Worm (Caenorhabditis elegans): ENCODE data around the gene sru-31.

The sru-31 gene

DNA sequence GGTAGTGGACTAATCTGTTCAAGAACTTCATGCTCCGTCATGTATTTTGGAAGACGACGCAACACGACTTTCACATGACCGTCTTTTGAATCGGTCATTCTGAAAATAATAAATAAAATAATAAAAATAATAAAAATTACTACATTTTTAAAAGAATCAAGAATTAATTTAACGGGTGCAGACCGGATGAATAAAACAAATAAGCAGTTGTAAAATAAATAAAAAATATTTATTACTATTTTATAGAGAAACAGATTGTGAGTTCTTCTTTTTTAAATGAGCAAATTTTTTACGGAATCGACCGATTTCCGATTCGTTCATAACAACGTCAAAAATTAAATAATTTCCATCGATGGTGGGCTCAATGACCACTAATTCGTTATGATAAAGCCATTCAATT is 38.8 kb upstream of the sru-31 start, which contains the start of gene smg-4:
Gene smg-4, minus strand, starts transcription at position 101 of the 400 bp plus-strand sequence.
- TF ChIP-seq skn-1 (tag; optimal IDR thresholded peaks at IDR 0.05) (no peak), snpc-4 (tag; optimal IDR thresholded peaks at IDR 0.05) (no peak)

DNA sequence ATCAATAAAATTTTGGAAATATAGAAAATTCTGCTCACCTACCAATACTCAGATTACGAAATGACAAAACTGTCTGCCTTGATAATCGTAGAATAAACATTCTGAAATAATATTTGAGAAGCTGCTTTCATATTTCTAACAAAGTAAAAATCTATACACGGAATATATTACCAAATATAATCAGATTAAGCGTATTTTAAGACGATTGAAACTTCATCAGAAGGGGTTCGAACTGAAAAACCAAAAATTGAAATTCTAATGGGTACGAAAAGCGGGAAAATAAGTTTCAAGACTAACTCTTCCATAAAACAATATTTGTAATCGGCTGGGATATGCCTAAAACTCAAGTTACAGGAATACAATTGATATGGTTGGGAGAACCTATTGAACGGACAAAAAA is 37.1 kb upstream of the sru-31 start, which contains the start of gene F46B6.4:
Gene F46B6.4, minus strand, starts transcription at position 101 of the 400 bp plus-strand sequence.
- TF ChIP-seq tbx-2 (tag; optimal IDR thresholded peaks at IDR 0.05), result no peak
- TF ChIP-seq sea-2 (GFP tag; optimal IDR thresholded peaks at IDR 0.05), result no peak
- no peak for TF ChIP-seq hmg-11 (tag; optimal IDR thresholded peaks at IDR 0.05)
- no peak for TF ChIP-seq mdl-1 (tag; optimal IDR thresholded peaks at IDR 0.05)
- TF ChIP-seq nhr-23 (tag; optimal IDR thresholded peaks at IDR 0.05), result no peak

DNA sequence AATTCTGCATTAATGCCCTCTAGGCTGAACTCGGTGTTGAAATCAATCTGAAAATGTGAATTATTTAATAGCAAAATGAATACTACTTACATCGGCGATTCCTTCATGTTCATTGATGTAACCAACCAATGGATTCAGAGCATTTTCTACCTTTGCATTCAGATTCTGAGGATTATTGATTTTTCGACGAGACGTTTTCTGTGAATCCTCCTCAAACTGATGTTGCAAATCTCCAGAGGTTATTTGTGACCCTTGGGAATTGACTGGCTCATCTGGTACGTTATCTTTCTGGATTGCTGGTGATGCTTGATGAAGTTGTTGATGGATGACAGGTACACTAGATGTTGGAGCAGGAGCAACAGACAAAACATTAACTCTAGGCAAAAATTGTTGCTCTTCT is 34.4 kb upstream of the sru-31 start:
- TF ChIP-seq fos-1 (tag; optimal IDR thresholded peaks at IDR 0.05), result no peak
- TF ChIP-seq ZK546.5 (tag; optimal IDR thresholded peaks at IDR 0.05), result no peak
- no peak for TF ChIP-seq tbx-2 (tag; optimal IDR thresholded peaks at IDR 0.05)
- no peak for TF ChIP-seq mml-1 (tag; optimal IDR thresholded peaks at IDR 0.05)
- no peak for TF ChIP-seq zag-1 (tag; optimal IDR thresholded peaks at IDR 0.05)
- no peak for TF ChIP-seq lin-15B (tag; optimal IDR thresholded peaks at IDR 0.05)

DNA sequence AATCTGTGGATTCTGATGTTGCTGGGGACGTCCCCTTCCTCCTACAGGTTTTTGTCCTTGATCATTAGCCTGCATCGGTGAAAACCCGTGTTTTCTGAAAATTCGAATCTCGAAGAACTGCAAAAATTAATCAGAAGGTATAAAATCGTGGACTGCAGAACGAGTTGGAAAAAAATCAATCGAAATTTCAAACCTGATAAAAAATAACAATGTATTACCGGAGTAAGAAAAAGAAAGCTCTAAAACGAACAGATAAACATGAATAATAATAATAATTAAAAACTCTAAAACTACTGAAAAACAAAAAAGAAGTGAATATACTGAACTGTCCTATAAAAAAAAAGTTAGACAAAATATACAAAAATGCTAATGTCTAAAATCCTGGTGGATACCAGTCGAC is 33.5 kb upstream of the sru-31 start, which contains the start of gene F46B6.5:
Gene F46B6.5, minus strand, starts transcription at position 101 of the 400 bp plus-strand sequence.
- no peak for TF ChIP-seq eor-1 (tag; optimal IDR thresholded peaks at IDR 0.05)
- no peak for TF ChIP-seq nfya-1 (tag; optimal IDR thresholded peaks at IDR 0.05; ENCODE audit: insufficient read depth)
- TF ChIP-seq egl-5 (tag; optimal IDR thresholded peaks at IDR 0.05), result no peak
- TF ChIP-seq tbx-2 (tag; optimal IDR thresholded peaks at IDR 0.05), result no peak
- TF ChIP-seq mml-1 (tag; optimal IDR thresholded peaks at IDR 0.05), result no peak
- no peak for TF ChIP-seq nhr-237 (tag; optimal IDR thresholded peaks at IDR 0.05)
- TF ChIP-seq R02D3.7 (tag; optimal IDR thresholded peaks at IDR 0.05), result no peak
- no peak for TF ChIP-seq elt-3 (tag; optimal IDR thresholded peaks at IDR 0.05)
- TF ChIP-seq nhr-12 (tag; optimal IDR thresholded peaks at IDR 0.05), result no peak
- no peak for TF ChIP-seq ceh-28 (tag; optimal IDR thresholded peaks at IDR 0.05)
- TF ChIP-seq fkh-10 (GFP tag; optimal IDR thresholded peaks at IDR 0.05), result no peak
- no peak for TF ChIP-seq daf-12 (tag; optimal IDR thresholded peaks at IDR 0.05)
- TF ChIP-seq nhr-76 (tag; optimal IDR thresholded peaks at IDR 0.05), result no peak

DNA sequence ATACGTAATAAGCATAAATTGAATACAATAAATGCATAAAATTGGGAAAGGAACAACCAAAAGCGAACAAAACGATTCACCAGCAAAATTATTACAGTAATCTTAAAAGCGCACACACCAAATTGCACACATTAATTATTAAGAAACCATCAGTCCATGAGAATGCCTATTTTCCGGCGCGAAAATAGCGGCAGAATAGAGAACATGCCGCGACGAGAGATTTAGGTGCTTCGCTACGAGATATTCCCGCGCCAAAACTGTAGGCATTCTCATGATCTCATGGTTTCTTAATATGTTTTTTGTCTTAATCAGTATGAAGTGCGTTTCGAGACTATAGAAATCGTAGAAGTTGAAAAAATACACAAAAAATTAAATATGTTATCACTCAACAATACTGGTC is 32.3 kb upstream of the sru-31 start:
- TF ChIP-seq daf-12 (tag; optimal IDR thresholded peaks at IDR 0.05) (no peak), mdl-1 (tag; optimal IDR thresholded peaks at IDR 0.05) (no peak), hmg-11 (tag; optimal IDR thresholded peaks at IDR 0.05) (no peak), nhr-76 (tag; optimal IDR thresholded peaks at IDR 0.05) (no peak), unc-39 (tag; optimal IDR thresholded peaks at IDR 0.05) (no peak), ama-1 (optimal IDR thresholded peaks at IDR 0.05) (no peak), ZK546.5 (tag; optimal IDR thresholded peaks at IDR 0.05) (no peak), tbx-2 (tag; optimal IDR thresholded peaks at IDR 0.05) (no peak), pha-4 (tag; optimal IDR thresholded peaks at IDR 0.05) (no peak)

DNA sequence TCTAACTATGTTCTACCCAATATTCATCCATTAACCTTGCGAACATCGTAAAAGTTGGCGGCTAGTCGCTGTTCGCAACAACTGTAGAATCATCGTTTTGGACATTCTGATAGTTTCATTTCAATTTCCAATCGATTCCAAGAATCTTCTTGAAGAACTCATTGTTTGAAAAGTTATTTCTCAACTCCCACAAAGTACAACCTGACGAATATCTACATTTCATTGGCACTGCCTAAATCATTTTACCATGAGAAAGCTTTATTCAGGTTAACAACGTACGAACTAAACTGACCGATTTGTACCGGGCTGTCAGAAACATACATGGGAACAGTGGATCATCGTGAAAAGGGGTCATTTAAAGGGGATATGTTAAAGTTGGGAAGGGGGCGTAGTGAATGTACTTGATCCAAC is 29.8 kb upstream of the sru-31 start, which contains the start of gene F46B6.6:
Gene F46B6.6, minus strand, starts transcription at position 148 of the 411 bp plus-strand sequence.
- TF ChIP-seq elt-2 (tag; optimal IDR thresholded peaks at IDR 0.05), result peak; percentile 21
- peak; percentile 80 for TF ChIP-seq ama-1 (optimal IDR thresholded peaks at IDR 0.05)
- no peak for TF ChIP-seq nhr-28 (tag; optimal IDR thresholded peaks at IDR 0.05)
- peak; percentile 49 for TF ChIP-seq nhr-43 (tag; optimal IDR thresholded peaks at IDR 0.05; ENCODE audit: poor library complexity, severe bottlenecking)

DNA sequence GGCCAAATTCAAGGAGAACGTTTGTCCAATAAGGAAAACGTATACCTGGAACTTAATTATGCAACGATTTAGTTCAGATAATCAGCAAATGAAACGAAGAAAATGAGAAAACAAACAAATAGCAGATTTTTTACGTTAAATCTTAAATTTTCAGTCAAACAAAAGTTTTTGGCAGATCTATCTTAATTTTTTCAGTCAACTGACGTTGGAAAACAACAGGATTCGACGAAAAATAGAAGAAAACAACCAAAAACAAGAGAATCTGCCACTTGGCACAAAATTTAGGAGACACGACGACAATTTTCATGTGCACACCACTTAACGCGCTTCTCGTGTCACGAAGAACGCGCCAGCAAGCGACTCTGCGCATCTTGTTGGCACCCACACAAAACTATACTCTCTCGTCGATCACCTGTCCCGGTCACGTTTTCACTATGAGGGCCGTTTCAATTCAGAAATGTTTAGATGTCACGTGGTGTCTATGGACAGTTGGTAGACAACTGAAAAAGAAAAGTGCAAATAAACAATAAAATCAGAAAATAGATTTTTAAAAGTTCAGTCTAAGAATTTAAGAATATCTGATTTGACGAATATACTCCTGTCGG is 26.7 kb upstream of the sru-31 start, which contains the start of gene ztf-7:
Gene ztf-7, minus strand, starts transcription at position 51 of the 605 bp plus-strand sequence.
- TF ChIP-seq ceh-82 (tag; optimal IDR thresholded peaks at IDR 0.05), result peak; percentile 35
- TF ChIP-seq nhr-28 (tag; optimal IDR thresholded peaks at IDR 0.05), result no peak
- TF ChIP-seq unc-62 (GFP tag; optimal IDR thresholded peaks at IDR 0.05), result peak; percentile 18
- peak; percentile 50 for TF ChIP-seq ceh-16 (tag; optimal IDR thresholded peaks at IDR 0.05)
- peak; percentile 76 for TF ChIP-seq elt-1 (tag; optimal IDR thresholded peaks at IDR 0.05)
- no peak for TF ChIP-seq sea-2 (GFP tag; optimal IDR thresholded peaks at IDR 0.05)
- peak; percentile 93 for TF ChIP-seq snpc-4 (tag; optimal IDR thresholded peaks at IDR 0.05)
- TF ChIP-seq hmg-11 (tag; optimal IDR thresholded peaks at IDR 0.05), result peak; percentile 80
- no peak for TF ChIP-seq fkh-2 (tag; optimal IDR thresholded peaks at IDR 0.05)
- TF ChIP-seq nhr-237 (tag; optimal IDR thresholded peaks at IDR 0.05), result no peak
- TF ChIP-seq jun-1 (tag; optimal IDR thresholded peaks at IDR 0.05), result peak; percentile 95
- peak; percentile 80 for TF ChIP-seq ceh-28 (tag; optimal IDR thresholded peaks at IDR 0.05)
- TF ChIP-seq ztf-11 (tag; optimal IDR thresholded peaks at IDR 0.05), result no peak
- peak; percentile 80 for TF ChIP-seq nhr-11 (tag; optimal IDR thresholded peaks at IDR 0.05)
- no peak for TF ChIP-seq nhr-76 (tag; optimal IDR thresholded peaks at IDR 0.05)
- peak; percentile 82 for TF ChIP-seq ama-1 (optimal IDR thresholded peaks at IDR 0.05)
- peak; percentile 94 for TF ChIP-seq mdl-1 (tag; optimal IDR thresholded peaks at IDR 0.05)
- TF ChIP-seq nhr-77 (tag; optimal IDR thresholded peaks at IDR 0.05), result peak; percentile 26
- peak; percentile 89 for TF ChIP-seq lin-15B (tag; optimal IDR thresholded peaks at IDR 0.05)
- TF ChIP-seq daf-12 (tag; optimal IDR thresholded peaks at IDR 0.05), result no peak
- TF ChIP-seq nhr-12 (tag; optimal IDR thresholded peaks at IDR 0.05), result no peak
- no peak for TF ChIP-seq fos-1 (tag; optimal IDR thresholded peaks at IDR 0.05)
- TF ChIP-seq tbx-2 (tag; optimal IDR thresholded peaks at IDR 0.05), result peak; percentile 88
- no peak for TF ChIP-seq ZK546.5 (tag; optimal IDR thresholded peaks at IDR 0.05)
- no peak for TF ChIP-seq elt-3 (tag; optimal IDR thresholded peaks at IDR 0.05)

All from whole organism, L3 larva.